Worm (Caenorhabditis elegans) whole organism, young adult: ENCODE results near the gene mcm-3.

ENCODE experiments used
- B0035.1 ChIP-seq: sonication (generic microtip); optimal IDR thresholded peaks from 2 replicates; lab custom pipeline; 2016; ENCODE audit warnings: missing genetic modification characterization, mild to moderate bottlenecking, missing compliant biosample characterization, missing genotype, missing genetic modification reagents
- B0261.1 ChIP-seq: sonication (generic microtip); optimal IDR thresholded peaks from 2 replicates; lab custom pipeline; 2016; ENCODE audit warnings: mild to moderate bottlenecking, missing genetic modification characterization, moderate library complexity, missing compliant biosample characterization
- F10E7.11 ChIP-seq: sonication (generic microtip); optimal IDR thresholded peaks from 2 replicates; lab custom pipeline; 2017; ENCODE audit warnings: mild to moderate bottlenecking, missing genetic modification characterization, moderate library complexity, missing compliant biosample characterization
- F57A8.1 ChIP-seq: fragments of 200-800 bp; sonication (Bioruptor generic); optimal IDR thresholded peaks from 2 replicates; lab custom pipeline; 2018; ENCODE audit warnings: mild to moderate bottlenecking, missing genetic modification characterization, moderate library complexity, missing compliant biosample characterization
- F57C9.4 ChIP-seq: sonication (generic microtip); optimal IDR thresholded peaks from 2 replicates; lab custom pipeline; 2017; ENCODE audit warnings: mild to moderate bottlenecking, missing genetic modification characterization, missing compliant biosample characterization
- K11D2.4 ChIP-seq: fragments of 200-800 bp; sonication (Bioruptor generic); IDR thresholded peaks from 2 replicates; pipeline ENCODE4 v1.3.6; 2022; ENCODE audit warnings: missing genetic modification reagents, missing genetic modification characterization, missing compliant biosample characterization
- K12H6.12 ChIP-seq: fragments of 200-800 bp; sonication (Bioruptor generic); optimal IDR thresholded peaks from 2 replicates; lab custom pipeline; 2018; ENCODE audit warnings: mild to moderate bottlenecking, missing genetic modification characterization, missing compliant biosample characterization
- Y53G8AR.9 ChIP-seq: fragments of 200-800 bp; sonication (Bioruptor generic); conservative IDR thresholded peaks from 2 replicates; pipeline ENCODE4 v1.3.6; 2022; ENCODE audit warnings: missing genetic modification reagents, missing genetic modification characterization, missing compliant biosample characterization
- Y56A3A.18 ChIP-seq: fragments of 200-800 bp; sonication (Bioruptor generic); IDR thresholded peaks from 2 replicates; pipeline ENCODE4 v1.3.6; 2022; ENCODE audit warnings: missing genetic modification reagents, missing genetic modification characterization, missing compliant biosample characterization
- Y79H2A.3 ChIP-seq: fragments of 200-800 bp; sonication (Bioruptor generic); conservative IDR thresholded peaks from 2 replicates; pipeline ENCODE4 v1.3.6; 2022; ENCODE audit warnings: missing genetic modification reagents, missing genetic modification characterization, missing compliant biosample characterization
- ama-1 ChIP-seq, 3 experiments: fragments of 150-350 bp in 1 of 3; sonication (generic microtip) in 2 of 3; optimal IDR thresholded peaks; 2 replicates each; lab custom pipeline; 2014 to 2018; ENCODE audit warnings: missing biosample characterization in 2 of 3, missing genetic modification characterization in 2 of 3, missing genetic modification reagents in 2 of 3
- aptf-2 ChIP-seq: fragments of 200-800 bp; sonication (Bioruptor generic); conservative IDR thresholded peaks from 2 replicates; pipeline ENCODE4 v1.3.6; 2022; ENCODE audit warnings: missing genetic modification reagents, missing genetic modification characterization, missing compliant biosample characterization
- aptf-3 ChIP-seq: fragments of 200-800 bp; sonication (Bioruptor generic); IDR thresholded peaks from 2 replicates; pipeline ENCODE4 v1.3.6; 2022; ENCODE audit warnings: missing genetic modification characterization, missing compliant biosample characterization
- attf-5 ChIP-seq: fragments of 200-800 bp; sonication (Bioruptor generic); optimal IDR thresholded peaks from 2 replicates; lab custom pipeline; 2018; ENCODE audit warnings: mild to moderate bottlenecking, missing genetic modification characterization, missing compliant biosample characterization
- attf-6 ChIP-seq: fragments of 200-800 bp; sonication (Bioruptor generic); IDR thresholded peaks from 2 replicates; pipeline ENCODE4 v1.3.6; 2022; ENCODE audit warnings: missing genetic modification reagents, missing genetic modification characterization, missing compliant biosample characterization
- bed-1 ChIP-seq: fragments of 200-800 bp; sonication (Bioruptor generic); IDR thresholded peaks from 2 replicates; pipeline ENCODE4 v1.3.6; 2022; ENCODE audit warnings: missing genetic modification reagents, missing genetic modification characterization, missing compliant biosample characterization
- ceh-79 ChIP-seq: sonication (generic microtip); optimal IDR thresholded peaks from 2 replicates; lab custom pipeline; 2017; ENCODE audit warnings: mild to moderate bottlenecking, missing genetic modification characterization, missing compliant biosample characterization
- chd-7 ChIP-seq: sonication (generic microtip); optimal IDR thresholded peaks from 2 replicates; lab custom pipeline; 2016; ENCODE audit warnings: mild to moderate bottlenecking, missing genetic modification characterization, moderate library complexity, missing compliant biosample characterization
- dpl-1 ChIP-seq: fragments of 150-350 bp; optimal IDR thresholded peaks from 2 replicates; lab custom pipeline; 2014; ENCODE audit warnings: missing biosample characterization, missing genetic modification reagents, missing genetic modification characterization
- efl-1 ChIP-seq: fragments of 150-350 bp; optimal IDR thresholded peaks from 2 replicates; lab custom pipeline; 2014; ENCODE audit warnings: missing biosample characterization, missing genetic modification reagents, missing genetic modification characterization
- hmg-1.2 ChIP-seq: fragments of 200-800 bp; sonication (Bioruptor generic); IDR thresholded peaks from 2 replicates; pipeline ENCODE4 v1.3.6; 2022; ENCODE audit warnings: missing genetic modification reagents, missing genetic modification characterization, missing compliant biosample characterization
- hsf-1 ChIP-seq: fragments of 200-800 bp; sonication (Bioruptor generic); IDR thresholded peaks from 2 replicates; pipeline ENCODE4 v1.3.6; 2022; ENCODE audit warnings: missing genetic modification reagents, missing genetic modification characterization, missing compliant biosample characterization
- let-607 ChIP-seq, 2 experiments: fragments of 200-800 bp in 1 of 2; sonication (Bioruptor generic) in 1 of 2; sonication (generic microtip) in 1 of 2; optimal IDR thresholded peaks; 2 replicates each; lab custom pipeline; 2016 to 2018; ENCODE audit warnings: mild to moderate bottlenecking in 2 of 2, missing compliant biosample characterization in 2 of 2, missing genetic modification characterization in 2 of 2, moderate library complexity in 2 of 2, missing genotype in 1 of 2
- lin-26 ChIP-seq: fragments of 200-800 bp; sonication (Bioruptor generic); IDR thresholded peaks from 2 replicates; pipeline ENCODE4 v1.3.6; 2022; ENCODE audit warnings: missing genetic modification reagents, missing genetic modification characterization, missing compliant biosample characterization
- lin-40 ChIP-seq: sonication (generic microtip); optimal IDR thresholded peaks from 2 replicates; lab custom pipeline; 2016; ENCODE audit warnings: missing genetic modification characterization, mild to moderate bottlenecking, missing compliant biosample characterization, missing genotype, missing genetic modification reagents
- lin-54 ChIP-seq: fragments of 200-800 bp; sonication (Bioruptor generic); optimal IDR thresholded peaks from 2 replicates; lab custom pipeline; 2018; ENCODE audit warnings: mild to moderate bottlenecking, missing genetic modification characterization, missing compliant biosample characterization
- madf-8 ChIP-seq: fragments of 200-800 bp; sonication (Bioruptor generic); conservative IDR thresholded peaks from 2 replicates; pipeline ENCODE4 v1.3.6; 2022; ENCODE audit warnings: missing genetic modification reagents, missing genetic modification characterization, missing compliant biosample characterization
- nfyb-1 ChIP-seq: fragments of 200-800 bp; sonication (Bioruptor generic); IDR thresholded peaks from 2 replicates; pipeline ENCODE4 v1.3.6; 2022; ENCODE audit warnings: missing genetic modification reagents, missing genetic modification characterization, missing compliant biosample characterization
- rec-8 ChIP-seq, 2 experiments: sonication (generic microtip); optimal IDR thresholded peaks; 2 replicates each; lab custom pipeline; 2016; ENCODE audit warnings: mild to moderate bottlenecking in 2 of 2, missing genetic modification characterization in 2 of 2, missing genetic modification reagents in 2 of 2, missing genotype in 2 of 2, missing biosample characterization in 1 of 2, missing compliant biosample characterization in 1 of 2, moderate library complexity in 1 of 2
- sea-2 ChIP-seq: fragments of 200-800 bp; sonication (Bioruptor generic); IDR thresholded peaks from 2 replicates; pipeline ENCODE4 v1.3.6; 2022; ENCODE audit warnings: missing genetic modification characterization, missing compliant biosample characterization
- snpc-4 ChIP-seq, 5 experiments: fragments of 150-350 bp in 1 of 5; sonication (generic microtip) in 4 of 5; optimal IDR thresholded peaks; 2 replicates each; lab custom pipeline; 2014 to 2018; ENCODE audit warnings: missing genetic modification characterization in 5 of 5, missing biosample characterization in 3 of 5, antibody characterized with exemption in 2 of 5, mild to moderate bottlenecking in 2 of 5, missing compliant biosample characterization in 2 of 5, missing genotype in 2 of 5, moderate library complexity in 2 of 5, missing genetic modification reagents in 1 of 5
- tbp1 ChIP-seq: fragments of 200-800 bp; sonication (Bioruptor generic); optimal IDR thresholded peaks from 2 replicates; lab custom pipeline; 2018; ENCODE audit warnings: mild to moderate bottlenecking, missing genetic modification characterization, missing compliant biosample characterization
- tlf-1 ChIP-seq: fragments of 200-800 bp; sonication (Bioruptor generic); optimal IDR thresholded peaks from 2 replicates; lab custom pipeline; 2018; ENCODE audit warnings: mild to moderate bottlenecking, missing genetic modification characterization, missing compliant biosample characterization
- zim-3 ChIP-seq: sonication (generic microtip); optimal IDR thresholded peaks from 2 replicates; lab custom pipeline; 2017; ENCODE audit warnings: mild to moderate bottlenecking, missing genetic modification characterization, moderate library complexity, missing compliant biosample characterization
- ztf-18 ChIP-seq: sonication (generic microtip); optimal IDR thresholded peaks from 2 replicates; lab custom pipeline; 2016; ENCODE audit warnings: missing genotype, mild to moderate bottlenecking, missing genetic modification characterization, missing compliant biosample characterization
- ztf-22 ChIP-seq: fragments of 200-800 bp; sonication (Bioruptor generic); optimal IDR thresholded peaks from 2 replicates; lab custom pipeline; 2018; ENCODE audit warnings: mild to moderate bottlenecking, missing genetic modification characterization, moderate library complexity, missing compliant biosample characterization
- ztf-25 ChIP-seq: fragments of 200-800 bp; sonication (Bioruptor generic); IDR thresholded peaks from 2 replicates; pipeline ENCODE4 v1.3.6; 2022; ENCODE audit warnings: missing genetic modification reagents, missing genetic modification characterization, missing compliant biosample characterization

Gene mcm-3

ce11 chrV:15105893-15106598, 46.6 kb upstream of the mcm-3 start, which contains the start of gene C01G10.14:
C01G10.14 (minus strand) TSS chrV:15105943.
- TF ChIP-seq tbp1 (GFP tag; lab: Kevin White, UChicago) (peak; percentile 82), B0261.1 (tag; lab: Kevin White, UChicago) (peak; percentile 58), ztf-25 (GFP tag; lab: Robert Waterston, UW) (peak; percentile 50; the same call in 1 of the 2 replicates), nfyb-1 (GFP tag; lab: Robert Waterston, UW) (peak; percentile 36; the same call in 1 of the 2 replicates), lin-26 (GFP tag; lab: Robert Waterston, UW) (peak; percentile 55; the same call in 1 of the 2 replicates), hmg-1.2 (peak; percentile 73; the same call in 1 of the 2 replicates)

ce11 chrV:15099447-15099846, 40.0 kb upstream of the mcm-3 start, which contains the start of gene C01G10.1:
C01G10.1 (plus strand) TSS chrV:15099747.
- TF ChIP-seq let-607 (tag; optimal IDR thresholded peaks at IDR 0.05; lab: Kevin White, UChicago) (no peak), K12H6.12 (tag; lab: Kevin White, UChicago) (no peak), lin-26 (GFP tag; lab: Robert Waterston, UW) (no peak), Y79H2A.3 (GFP tag; lab: Robert Waterston, UW) (no peak), K11D2.4 (no peak), Y53G8AR.9 (GFP tag; lab: Robert Waterston, UW) (no peak), lin-40 (tag; lab: Kevin White, UChicago) (no peak), snpc-4 (GFP tag; optimal IDR thresholded peaks at IDR 0.05; lab: Kevin White, UChicago) (no peak), snpc-4 (tag; optimal IDR thresholded peaks at IDR 0.05; lab: Kevin White, UChicago) (no peak), F10E7.11 (tag; lab: Kevin White, UChicago) (no peak), B0035.1 (tag; lab: Kevin White, UChicago) (no peak)

- no peak for TF ChIP-seq aptf-2
- TF ChIP-seq attf-5 (GFP tag; lab: Kevin White, UChicago) = no peak
- TF ChIP-seq madf-8 (GFP tag; lab: Robert Waterston, UW) = no peak
- no peak for TF ChIP-seq tlf-1
- no peak for TF ChIP-seq B0035.1 (tag; lab: Kevin White, UChicago)
- TF ChIP-seq F57C9.4 (tag; lab: Kevin White, UChicago) = no peak
- TF ChIP-seq zim-3 (tag; lab: Kevin White, UChicago) = no peak
- no peak for TF ChIP-seq efl-1 (GFP tag; lab: Kevin White, UChicago)
These were observed 35.4 kb upstream of the mcm-3 start, which contains the start of gene srx-78 for ce11 chrV:15094749-15095148. srx-78 (plus strand) TSS chrV:15095049.

- no peak for TF ChIP-seq rec-8 (tag; optimal IDR thresholded peaks at IDR 0.05; lab: Kevin White, UChicago)
- no peak for TF ChIP-seq ztf-22
- no peak for TF ChIP-seq ztf-18 (tag; lab: Kevin White, UChicago)
- TF ChIP-seq attf-6 (GFP tag; lab: Robert Waterston, UW) = no peak
- no peak for TF ChIP-seq bed-1 (GFP tag; lab: Robert Waterston, UW)
- TF ChIP-seq F57A8.1 (GFP tag; lab: Kevin White, UChicago) = no peak
- TF ChIP-seq ceh-79 (tag; lab: Kevin White, UChicago) = no peak
- TF ChIP-seq lin-54 (GFP tag; lab: Kevin White, UChicago) = no peak
- no peak for TF ChIP-seq sea-2 (GFP tag; lab: Robert Waterston, UW)
- no peak for TF ChIP-seq chd-7 (tag; lab: Kevin White, UChicago)
- no peak for TF ChIP-seq hsf-1 (GFP tag; lab: Robert Waterston, UW)
- TF ChIP-seq Y56A3A.18 = no peak
- no peak for TF ChIP-seq ama-1 (optimal IDR thresholded peaks at IDR 0.05; lab: Kevin White, UChicago)
- no peak for TF ChIP-seq ama-1 (GFP tag; optimal IDR thresholded peaks at IDR 0.05; lab: Kevin White, UChicago)
- TF ChIP-seq dpl-1 (GFP tag; lab: Kevin White, UChicago) = no peak
- TF ChIP-seq aptf-3 (GFP tag; lab: Robert Waterston, UW) = no peak
- TF ChIP-seq, all 124 proteins: peak for 0
These were observed 33.3 kb upstream of the mcm-3 start, which contains the start of gene txt-12 for ce11 chrV:15092666-15093065. txt-12 (plus strand) TSS chrV:15092966.
